Fruit fly (Drosophila melanogaster) whole organism, embryonic: ENCODE results near the gene papi.

Experiments used
- Ada2b ChIP-seq: fragments of 200-800 bp; sonication (Bioruptor generic); IDR thresholded peaks from 2 replicates; pipeline ENCODE4 v1.3.6; 2022; ENCODE audit warnings: missing biosample characterization, missing genetic modification characterization
- B-H2 ChIP-seq: fragments of 200-800 bp; sonication (Bioruptor generic); optimal IDR thresholded peaks from 2 replicates; lab custom pipeline; 2018; ENCODE audit warnings: missing biosample characterization, mild to moderate bottlenecking, missing genetic modification characterization
- Bgb ChIP-seq: fragments of 200-800 bp; sonication (Bioruptor generic); IDR thresholded peaks from 2 replicates; pipeline ENCODE4 v1.3.6; 2022; ENCODE audit warnings: missing biosample characterization, missing genetic modification characterization; ENCODE audit not compliant: partially characterized antibody
- Bteb2 ChIP-seq: fragments of 200-800 bp; sonication (Bioruptor generic); optimal IDR thresholded peaks from 2 replicates; lab custom pipeline; 2016; ENCODE audit warnings: missing biosample characterization, missing genetic modification characterization
- CG10543 ChIP-seq: fragments of 200-800 bp; sonication (Bioruptor generic); optimal IDR thresholded peaks from 3 replicates; lab custom pipeline; 2017; ENCODE audit warnings: missing biosample characterization, mild to moderate bottlenecking, missing genetic modification characterization, moderate library complexity
- CG10979 ChIP-seq: fragments of 200-800 bp; sonication (Bioruptor generic); optimal IDR thresholded peaks from 2 replicates; lab custom pipeline; 2018; ENCODE audit warnings: missing biosample characterization, mild to moderate bottlenecking, missing genetic modification characterization, moderate library complexity
- CG11456 ChIP-seq: fragments of 200-800 bp; sonication (Bioruptor generic); IDR thresholded peaks from 3 replicates; pipeline ENCODE4 v1.3.6; 2022; ENCODE audit warnings: missing biosample characterization, missing genetic modification characterization
- CG13287 ChIP-seq: fragments of 200-800 bp; sonication (Bioruptor generic); IDR thresholded peaks from 2 replicates; pipeline ENCODE4 v1.3.6; 2022; ENCODE audit warnings: missing biosample characterization, missing genetic modification characterization; ENCODE audit not compliant: partially characterized antibody
- CG14014 ChIP-seq: fragments of 200-800 bp; sonication (Bioruptor generic); IDR thresholded peaks from 2 replicates; pipeline ENCODE4 v1.3.6; 2022; ENCODE audit warnings: missing biosample characterization, missing genetic modification characterization
- CG15073 ChIP-seq: fragments of 200-800 bp; sonication (Bioruptor generic); optimal IDR thresholded peaks from 2 replicates; lab custom pipeline; 2016; ENCODE audit warnings: missing biosample characterization, missing genetic modification characterization
- CG15601 ChIP-seq: fragments of 200-800 bp; sonication (Bioruptor generic); optimal IDR thresholded peaks from 3 replicates; lab custom pipeline; 2019; ENCODE audit warnings: missing biosample characterization, mild to moderate bottlenecking, missing genetic modification characterization, moderate library complexity
- CG2120 ChIP-seq: fragments of 200-800 bp; sonication (Bioruptor generic); optimal IDR thresholded peaks from 3 replicates; lab custom pipeline; 2016; ENCODE audit warnings: missing biosample characterization, missing genetic modification characterization
- CG2712 ChIP-seq: fragments of 200-800 bp; optimal IDR thresholded peaks from 3 replicates; lab custom pipeline; 2019; ENCODE audit warnings: missing biosample characterization, mild to moderate bottlenecking, missing genetic modification characterization, moderate library complexity
- CG30403 ChIP-seq: fragments of 200-800 bp; sonication (Bioruptor generic); optimal IDR thresholded peaks from 3 replicates; lab custom pipeline; 2016; ENCODE audit warnings: missing biosample characterization, missing genetic modification characterization
- CG5953 ChIP-seq: fragments of 200-800 bp; sonication (Bioruptor generic); IDR thresholded peaks from 2 replicates; pipeline ENCODE4 v1.3.6; 2022; ENCODE audit warnings: missing biosample characterization, missing genetic modification characterization
- CG7987 ChIP-seq: fragments of 200-800 bp; sonication (Bioruptor generic); optimal IDR thresholded peaks from 2 replicates; lab custom pipeline; 2018; ENCODE audit warnings: missing biosample characterization, mild to moderate bottlenecking, missing genetic modification characterization, moderate library complexity
- CHES-1-like ChIP-seq: fragments of 200-800 bp; sonication (Bioruptor generic); optimal IDR thresholded peaks from 2 replicates; lab custom pipeline; 2016; ENCODE audit warnings: missing biosample characterization, missing genetic modification characterization
- Dbx ChIP-seq: fragments of 200-800 bp; sonication (Bioruptor generic); IDR thresholded peaks from 3 replicates; pipeline ENCODE4 v1.3.6; 2022; ENCODE audit warnings: missing biosample characterization, missing genetic modification characterization
- Doc3 ChIP-seq: fragments of 200-800 bp; sonication (Bioruptor generic); IDR thresholded peaks from 3 replicates; pipeline ENCODE4 v1.3.6; 2022; ENCODE audit warnings: missing biosample characterization, missing genetic modification characterization; ENCODE audit not compliant: partially characterized antibody
- Nf-YB ChIP-seq: fragments of 200-800 bp; sonication (Bioruptor generic); optimal IDR thresholded peaks from 3 replicates; lab custom pipeline; 2019; ENCODE audit warnings: missing biosample characterization, mild to moderate bottlenecking, missing genetic modification characterization, moderate library complexity
- Nf-YC ChIP-seq: fragments of 200-800 bp; optimal IDR thresholded peaks from 3 replicates; lab custom pipeline; 2019; ENCODE audit warnings: missing biosample characterization, mild to moderate bottlenecking, missing genetic modification characterization, moderate library complexity
- Oli ChIP-seq: fragments of 200-800 bp; sonication (Bioruptor generic); optimal IDR thresholded peaks from 2 replicates; lab custom pipeline; 2018; ENCODE audit warnings: missing biosample characterization, mild to moderate bottlenecking, missing genetic modification characterization, moderate library complexity
- Trl ChIP-seq, 3 experiments: fragments of >200 bp in 2 of 3; fragments of 200-800 bp in 1 of 3; sonication (Bioruptor generic) in 1 of 3; optimal IDR thresholded peaks; 2 replicates in 1 of 3; 3 replicates in 2 of 3; lab custom pipeline; 2016 to 2017; ENCODE audit warnings: missing biosample characterization in 1 of 3, missing genetic modification characterization in 1 of 3
- abd-A ChIP-seq: fragments of 200-800 bp; sonication (Bioruptor generic); optimal IDR thresholded peaks from 3 replicates; lab custom pipeline; 2019; ENCODE audit warnings: missing biosample characterization, mild to moderate bottlenecking, missing genetic modification characterization, moderate library complexity
- al ChIP-seq: fragments of 200-800 bp; sonication (Bioruptor generic); IDR thresholded peaks from 2 replicates; pipeline ENCODE4 v1.3.6; 2022; ENCODE audit warnings: missing biosample characterization, missing genetic modification characterization
- bbx ChIP-seq: fragments of 200-800 bp; sonication (Bioruptor generic); IDR thresholded peaks from 2 replicates; pipeline ENCODE4 v1.3.6; 2022; ENCODE audit warnings: missing biosample characterization, missing genetic modification characterization; ENCODE audit not compliant: partially characterized antibody
- cg ChIP-seq: fragments of 200-800 bp; sonication (Bioruptor generic); optimal IDR thresholded peaks from 3 replicates; lab custom pipeline; 2019; ENCODE audit warnings: missing biosample characterization, mild to moderate bottlenecking, missing genetic modification characterization, moderate library complexity
- chm ChIP-seq: fragments of 200-800 bp; sonication (Bioruptor generic); IDR thresholded peaks from 2 replicates; pipeline ENCODE4 v1.3.6; 2022; ENCODE audit warnings: missing biosample characterization, missing genetic modification characterization
- dpn ChIP-seq, 2 experiments: fragments of 200-800 bp; sonication (Bioruptor generic); optimal IDR thresholded peaks; 3 replicates each; lab custom pipeline; 2016; ENCODE audit warnings: missing biosample characterization in 2 of 2, missing genetic modification characterization in 2 of 2
- eve ChIP-seq, 2 experiments: fragments of >200 bp; optimal IDR thresholded peaks; 2 replicates each; lab custom pipeline; 2017; ENCODE audit warnings: missing biosample characterization in 2 of 2, missing genetic modification characterization in 2 of 2
- exex ChIP-seq: fragments of 200-800 bp; sonication (Bioruptor generic); optimal IDR thresholded peaks from 4 replicates; lab custom pipeline; 2018; ENCODE audit warnings: missing biosample characterization, mild to moderate bottlenecking, missing genetic modification characterization, moderate library complexity
- fd102C ChIP-seq: fragments of 200-800 bp; sonication (Bioruptor generic); optimal IDR thresholded peaks from 2 replicates; lab custom pipeline; 2018; ENCODE audit warnings: missing biosample characterization, mild to moderate bottlenecking, missing genetic modification characterization, moderate library complexity
- grau ChIP-seq: fragments of 200-800 bp; optimal IDR thresholded peaks from 3 replicates; lab custom pipeline; 2019; ENCODE audit warnings: missing biosample characterization, mild to moderate bottlenecking, missing genetic modification characterization, moderate library complexity
- grn ChIP-seq: fragments of 200-800 bp; sonication (Bioruptor generic); optimal IDR thresholded peaks from 3 replicates; lab custom pipeline; 2017; ENCODE audit warnings: missing biosample characterization, missing genetic modification characterization
- maf-S ChIP-seq: fragments of 200-800 bp; sonication (Bioruptor generic); optimal IDR thresholded peaks from 2 replicates; lab custom pipeline; 2016; ENCODE audit warnings: missing biosample characterization, missing genetic modification characterization
- nerfin-1 ChIP-seq: fragments of 200-800 bp; sonication (Bioruptor generic); optimal IDR thresholded peaks from 3 replicates; lab custom pipeline; 2019; ENCODE audit warnings: missing biosample characterization, mild to moderate bottlenecking, missing genetic modification characterization, moderate library complexity
- pan ChIP-seq, 4 experiments: fragments of >200 bp in 3 of 4; fragments of 200-800 bp in 1 of 4; sonication (Bioruptor generic) in 1 of 4; optimal IDR thresholded peaks in 3 of 4; IDR thresholded peaks in 1 of 4; 2 replicates each; pipeline versions ENCODE4 v1.3.6 to Lab custom; 2017 to 2022; ENCODE audit warnings: missing biosample characterization in 2 of 4, missing genetic modification characterization in 2 of 4, mixed read lengths in 1 of 4
- tin ChIP-seq: fragments of 200-800 bp; sonication (Bioruptor generic); optimal IDR thresholded peaks from 3 replicates; lab custom pipeline; 2016; ENCODE audit warnings: missing biosample characterization, missing genetic modification characterization
- wdn ChIP-seq: fragments of 200-800 bp; sonication (Bioruptor generic); IDR thresholded peaks from 2 replicates; pipeline ENCODE4 v1.3.6; 2022; ENCODE audit warnings: missing biosample characterization, missing genetic modification characterization
- yki ChIP-seq: fragments of >200 bp; optimal IDR thresholded peaks from 3 replicates; lab custom pipeline; 2018
- zen2 ChIP-seq: fragments of 200-800 bp; sonication (Bioruptor generic); IDR thresholded peaks from 3 replicates; pipeline ENCODE4 v1.3.6; 2022; ENCODE audit warnings: missing biosample characterization, missing genetic modification characterization; ENCODE audit not compliant: partially characterized antibody
- zfh2 ChIP-seq: fragments of 200-800 bp; sonication (Bioruptor generic); optimal IDR thresholded peaks from 2 replicates; lab custom pipeline; 2016; ENCODE audit warnings: missing biosample characterization, missing genetic modification characterization

Gene papi

DNA sequence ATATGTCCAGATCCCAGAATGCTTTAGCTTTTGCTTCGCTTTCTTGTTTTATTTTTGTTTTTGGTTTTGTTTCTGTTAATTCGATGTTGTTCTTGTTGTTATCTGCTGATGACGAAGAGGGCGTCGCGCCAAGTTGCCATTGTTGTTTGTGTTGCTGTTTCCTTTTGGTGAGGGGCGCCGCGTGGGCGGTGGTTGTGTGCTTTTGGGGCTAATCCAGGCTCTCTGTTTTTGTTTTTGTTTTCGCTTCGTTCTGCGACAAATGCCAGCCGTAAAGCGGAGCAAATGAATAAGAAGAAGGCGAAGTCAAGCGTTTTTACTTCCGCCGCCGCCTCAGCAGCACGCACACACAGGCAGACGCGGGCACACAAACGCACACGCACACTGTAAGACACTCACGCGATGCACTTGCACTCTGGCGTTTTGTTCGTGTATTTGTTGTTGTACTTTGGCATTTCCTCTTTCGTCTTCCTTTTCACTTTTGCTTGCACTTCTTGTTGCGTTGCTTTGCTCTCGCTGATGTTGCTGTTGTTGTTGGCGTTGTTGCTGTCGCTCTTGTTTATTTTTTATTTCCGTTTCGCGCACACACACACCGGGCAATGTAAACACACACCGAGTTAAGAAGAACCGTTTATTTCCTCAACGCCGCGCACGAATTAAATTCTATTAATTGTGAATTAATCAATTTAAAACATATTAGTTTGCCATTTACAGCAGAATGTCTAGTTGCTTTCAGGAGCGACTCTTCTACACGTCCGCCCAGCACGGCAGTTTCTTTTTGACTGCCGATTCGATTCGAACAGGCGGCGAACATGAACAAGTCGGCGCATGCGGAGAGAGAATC lies 42.4 kb upstream of the papi start, which contains the start of gene aop (continued):
- TF ChIP-seq Nf-YC (tag; lab: Kevin White, UChicago) (peak; percentile 27), al (GFP tag; lab: Robert Waterston, UW) (no peak), CG7987 (peak; percentile 34), Bteb2 (GFP tag; lab: Kevin White, UChicago) (peak; percentile 11), pan (optimal IDR thresholded peaks at IDR 0.05; lab: Kevin White, UChicago) (no peak), pan (GFP tag; optimal IDR thresholded peaks at IDR 0.05 in 1 of 2, IDR thresholded peaks at IDR 0.05 in 1 of 2) (peak in 1 of 2 experiments; percentile 54), abd-A (peak; percentile 57), fd102C (peak; percentile 77), bbx (GFP tag; lab: Robert Waterston, UW) (0 out of 2 replicates have a peak, but pooled peaks have one; percentile 17), CG11456 (GFP tag; lab: Robert Waterston, UW) (no peak), CG13287 (GFP tag; lab: Robert Waterston, UW) (peak; percentile 48), chm (peak; percentile 60), Dbx (GFP tag; lab: Robert Waterston, UW) (peak; percentile 48; the same call in 1 of the 3 replicates), CG10543 (peak; percentile 46), B-H2 (peak; percentile 36), Bgb (GFP tag; lab: Robert Waterston, UW) (peak; percentile 7; the same call in 1 of the 2 replicates), exex (tag; lab: Kevin White, UChicago) (peak; percentile 48), tin (GFP tag; lab: Kevin White, UChicago) (no peak), zen2 (GFP tag; lab: Robert Waterston, UW) (no peak), cg (GFP tag; lab: Kevin White, UChicago) (peak; percentile 84), maf-S (GFP tag; lab: Kevin White, UChicago) (no peak), CG2712 (tag; lab: Kevin White, UChicago) (peak; percentile 47), CG15073 (GFP tag; lab: Kevin White, UChicago) (no peak), Nf-YB (GFP tag; lab: Kevin White, UChicago) (peak; percentile 37), nerfin-1 (tag; lab: Kevin White, UChicago) (no peak), CG10979 (tag; lab: Kevin White, UChicago) (peak; percentile 4), dpn (GFP tag; optimal IDR thresholded peaks at IDR 0.05; lab: Kevin White, UChicago) (peak in 1 of 2 experiments; percentile 43), CHES-1-like (peak; percentile 40), CG15601 (tag; lab: Kevin White, UChicago) (peak; percentile 25)

DNA sequence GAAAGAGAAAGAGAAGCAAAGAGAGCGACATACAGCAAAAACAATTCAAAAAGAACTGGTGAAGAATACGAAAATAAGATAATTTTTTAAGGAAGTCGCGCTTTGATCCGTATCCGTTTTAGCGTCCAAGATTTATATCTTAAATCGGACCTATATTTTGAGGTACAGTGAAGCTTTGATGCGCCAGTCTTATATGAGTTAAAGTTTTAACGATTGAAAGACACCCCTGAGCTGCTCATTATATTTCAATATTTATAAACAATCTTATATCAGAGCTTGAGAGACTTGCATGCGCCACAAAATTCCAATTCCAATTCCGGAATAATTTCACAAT lies 41.8 kb upstream of the papi start:
- TF ChIP-seq CG2120 (GFP tag; lab: Kevin White, UChicago) (peak; percentile 18), yki (lab: Kevin White, UChicago) (peak; percentile 15), chm (no peak), grn (peak; percentile 50), CG30403 (GFP tag; lab: Kevin White, UChicago) (peak; percentile 4), Doc3 (GFP tag; lab: Robert Waterston, UW) (no peak), Oli (tag; lab: Kevin White, UChicago) (peak; percentile 3), zfh2 (GFP tag; lab: Kevin White, UChicago) (no peak), eve (GFP tag; optimal IDR thresholded peaks at IDR 0.05; lab: Kevin White, UChicago) (peak in 1 of 2 experiments; percentile 23), Trl (optimal IDR thresholded peaks at IDR 0.05; lab: Kevin White, UChicago) (peak; percentile 82 to 85), Trl (GFP tag; optimal IDR thresholded peaks at IDR 0.05; lab: Kevin White, UChicago) (no peak), CG14014 (GFP tag; lab: Robert Waterston, UW) (0 out of 2 replicates have a peak, but pooled peaks have one; percentile 4), grau (tag; lab: Kevin White, UChicago) (peak; percentile 75), CG5953 (GFP tag; lab: Robert Waterston, UW) (0 out of 2 replicates have a peak, but pooled peaks have one; percentile 20), wdn (GFP tag; lab: Robert Waterston, UW) (peak; percentile 46; the same call in 1 of the 2 replicates), Ada2b (peak; percentile 21; the same call in 1 of the 2 replicates), Bgb (GFP tag; lab: Robert Waterston, UW) (0 out of 2 replicates have a peak, but pooled peaks have one; percentile 5)
